Fruit fly (Drosophila melanogaster) whole organism, embryonic: ENCODE measurements around the gene CG32192.

Source experiments
- ATbp ChIP-seq: fragments of 200-800 bp; sonication (Bioruptor generic); optimal IDR thresholded peaks from 2 replicates; lab custom pipeline; 2017; ENCODE audit warnings: missing biosample characterization, mild to moderate bottlenecking, missing genetic modification characterization, missing genetic modification reagents
- Adf1 ChIP-seq: fragments of 200-800 bp; sonication (Bioruptor generic); IDR thresholded peaks from 2 replicates; pipeline ENCODE4 v1.3.6; 2022; ENCODE audit warnings: missing biosample characterization, missing genetic modification characterization
- Blimp-1 ChIP-seq: fragments of 200-800 bp; sonication (Bioruptor generic); optimal IDR thresholded peaks from 3 replicates; lab custom pipeline; 2018; ENCODE audit warnings: missing biosample characterization, missing genetic modification characterization, mild to moderate bottlenecking, moderate library complexity, missing genetic modification reagents
- CG10209 ChIP-seq: fragments of 200-800 bp; sonication (Bioruptor generic); optimal IDR thresholded peaks from 3 replicates; lab custom pipeline; 2017; ENCODE audit warnings: missing biosample characterization, mild to moderate bottlenecking, missing genetic modification characterization, missing genetic modification reagents
- CG13424 ChIP-seq: fragments of 200-800 bp; sonication (Bioruptor generic); optimal IDR thresholded peaks from 2 replicates; lab custom pipeline; 2019; ENCODE audit warnings: missing biosample characterization, mild to moderate bottlenecking, missing genetic modification characterization, moderate library complexity
- CG14667 ChIP-seq: fragments of 200-800 bp; sonication (Bioruptor generic); IDR thresholded peaks from 2 replicates; pipeline ENCODE4 v1.3.6; 2022; ENCODE audit warnings: missing biosample characterization, missing genetic modification characterization
- CG17385 ChIP-seq: fragments of 200-800 bp; sonication (Bioruptor generic); optimal IDR thresholded peaks from 3 replicates; lab custom pipeline; 2018; ENCODE audit warnings: missing biosample characterization, mild to moderate bottlenecking, missing genetic modification characterization
- CG1832 ChIP-seq: fragments of 200-800 bp; sonication (Bioruptor generic); optimal IDR thresholded peaks from 2 replicates; lab custom pipeline; 2017; ENCODE audit warnings: missing biosample characterization, mild to moderate bottlenecking, missing genetic modification characterization, inconsistent platforms
- CG18599 ChIP-seq: fragments of 200-800 bp; sonication (Bioruptor generic); optimal IDR thresholded peaks from 3 replicates; lab custom pipeline; 2017; ENCODE audit warnings: missing biosample characterization, missing genetic modification characterization, mild to moderate bottlenecking, moderate library complexity, missing genetic modification reagents
- CG2712 ChIP-seq: fragments of 200-800 bp; optimal IDR thresholded peaks from 3 replicates; lab custom pipeline; 2019; ENCODE audit warnings: missing biosample characterization, mild to moderate bottlenecking, missing genetic modification characterization, moderate library complexity
- CG31441 ChIP-seq: fragments of 200-800 bp; sonication (Bioruptor generic); IDR thresholded peaks from 2 replicates; pipeline ENCODE4 v1.3.6; 2022; ENCODE audit warnings: missing biosample characterization, missing genetic modification characterization
- CG4424 ChIP-seq: fragments of 200-800 bp; sonication (Bioruptor generic); optimal IDR thresholded peaks from 3 replicates; lab custom pipeline; 2016; ENCODE audit warnings: missing biosample characterization, missing genetic modification characterization
- CG6813 ChIP-seq: fragments of 200-800 bp; sonication (Bioruptor generic); optimal IDR thresholded peaks from 2 replicates; lab custom pipeline; 2017; ENCODE audit warnings: missing biosample characterization, missing genetic modification characterization, mild to moderate bottlenecking, moderate library complexity, missing genetic modification reagents
- CG8388 ChIP-seq: fragments of 200-800 bp; sonication (Bioruptor generic); optimal IDR thresholded peaks from 2 replicates; lab custom pipeline; 2019; ENCODE audit warnings: missing biosample characterization, mild to moderate bottlenecking, missing genetic modification characterization, moderate library complexity
- CG9437 ChIP-seq: fragments of 200-800 bp; sonication (Bioruptor generic); optimal IDR thresholded peaks from 2 replicates; lab custom pipeline; 2018; ENCODE audit warnings: missing biosample characterization, mild to moderate bottlenecking, missing genetic modification characterization
- CG9727 ChIP-seq: fragments of 200-800 bp; sonication (Bioruptor generic); optimal IDR thresholded peaks from 3 replicates; lab custom pipeline; 2017; ENCODE audit warnings: missing biosample characterization, mild to moderate bottlenecking, missing genetic modification characterization
- Chrac-16 ChIP-seq: fragments of 200-800 bp; sonication (Bioruptor generic); optimal IDR thresholded peaks from 3 replicates; lab custom pipeline; 2016; ENCODE audit warnings: missing biosample characterization, missing genetic modification characterization
- CoRest ChIP-seq: fragments of 200-800 bp; sonication (Bioruptor generic); optimal IDR thresholded peaks from 3 replicates; lab custom pipeline; 2018; ENCODE audit warnings: missing biosample characterization, mild to moderate bottlenecking, missing genetic modification characterization, moderate library complexity
- CrebB ChIP-seq: fragments of 200-800 bp; sonication (Bioruptor generic); optimal IDR thresholded peaks from 3 replicates; lab custom pipeline; 2018; ENCODE audit warnings: missing biosample characterization, mild to moderate bottlenecking, missing genetic modification characterization
- Dad ChIP-seq: fragments of 200-800 bp; sonication (Bioruptor generic); optimal IDR thresholded peaks from 3 replicates; lab custom pipeline; 2016; ENCODE audit warnings: missing biosample characterization, missing genetic modification characterization
- E2f1 ChIP-seq: fragments of 200-800 bp; sonication (Bioruptor generic); IDR thresholded peaks from 2 replicates; pipeline ENCODE4 v1.3.6; 2022; ENCODE audit warnings: missing biosample characterization, missing genetic modification characterization
- Eip74EF ChIP-seq, 2 experiments: fragments of 200-800 bp in 1 of 2; fragments of >200 bp in 1 of 2; sonication (Bioruptor generic) in 1 of 2; optimal IDR thresholded peaks; 2 replicates each; lab custom pipeline; 2017 to 2019; ENCODE audit warnings: missing biosample characterization in 2 of 2, missing genetic modification characterization in 2 of 2, mild to moderate bottlenecking in 1 of 2, moderate library complexity in 1 of 2
- Ets65A ChIP-seq: fragments of 200-800 bp; sonication (Bioruptor generic); peaks from one replicate; lab custom pipeline; 2016; ENCODE audit warnings: missing biosample characterization, missing genetic modification characterization
- Ets97D ChIP-seq: fragments of 200-800 bp; sonication (Bioruptor generic); optimal IDR thresholded peaks from 3 replicates; lab custom pipeline; 2016; ENCODE audit warnings: missing biosample characterization, missing genetic modification characterization
- Gsc ChIP-seq: fragments of 200-800 bp; sonication (Bioruptor generic); IDR thresholded peaks from 2 replicates; pipeline ENCODE4 v1.3.6; 2022; ENCODE audit warnings: missing biosample characterization, missing genetic modification characterization
- HHEX ChIP-seq: fragments of 200-800 bp; sonication (Bioruptor generic); optimal IDR thresholded peaks from 3 replicates; lab custom pipeline; 2017; ENCODE audit warnings: missing biosample characterization, mild to moderate bottlenecking, missing genetic modification characterization, missing genetic modification reagents
- Hr3 ChIP-seq: fragments of 200-800 bp; sonication (Bioruptor generic); optimal IDR thresholded peaks from 3 replicates; lab custom pipeline; 2016; ENCODE audit warnings: missing biosample characterization, missing genetic modification characterization
- Oli ChIP-seq: fragments of 200-800 bp; sonication (Bioruptor generic); optimal IDR thresholded peaks from 2 replicates; lab custom pipeline; 2018; ENCODE audit warnings: missing biosample characterization, mild to moderate bottlenecking, missing genetic modification characterization, moderate library complexity
- Six4 ChIP-seq: fragments of 200-800 bp; sonication (Bioruptor generic); optimal IDR thresholded peaks from 2 replicates; lab custom pipeline; 2016; ENCODE audit warnings: missing biosample characterization, missing genetic modification characterization
- chm ChIP-seq: fragments of 200-800 bp; sonication (Bioruptor generic); IDR thresholded peaks from 2 replicates; pipeline ENCODE4 v1.3.6; 2022; ENCODE audit warnings: missing biosample characterization, missing genetic modification characterization
- cwo ChIP-seq: fragments of 200-800 bp; sonication (Bioruptor generic); optimal IDR thresholded peaks from 3 replicates; lab custom pipeline; 2017; ENCODE audit warnings: missing biosample characterization, missing genetic modification characterization, mild to moderate bottlenecking, moderate library complexity, missing genetic modification reagents
- danr ChIP-seq: fragments of 200-800 bp; sonication (Bioruptor generic); IDR thresholded peaks from 2 replicates; pipeline ENCODE4 v1.3.6; 2022; ENCODE audit warnings: missing biosample characterization, missing genetic modification characterization
- dmrt11E ChIP-seq: fragments of 200-800 bp; sonication (Bioruptor generic); optimal IDR thresholded peaks from 3 replicates; lab custom pipeline; 2018; ENCODE audit warnings: missing biosample characterization, mild to moderate bottlenecking, missing genetic modification characterization, moderate library complexity
- fd96Cb ChIP-seq: fragments of 200-800 bp; sonication (Bioruptor generic); optimal IDR thresholded peaks from 2 replicates; lab custom pipeline; 2018; ENCODE audit warnings: missing biosample characterization, mild to moderate bottlenecking, missing genetic modification characterization, moderate library complexity
- gcm ChIP-seq: fragments of 200-800 bp; sonication (Bioruptor generic); optimal IDR thresholded peaks from 2 replicates; lab custom pipeline; 2019; ENCODE audit warnings: missing biosample characterization, mild to moderate bottlenecking, missing genetic modification characterization, moderate library complexity
- ham ChIP-seq: fragments of 200-800 bp; sonication (Bioruptor generic); IDR thresholded peaks from 2 replicates; pipeline ENCODE4 v1.3.6; 2022; ENCODE audit warnings: missing biosample characterization, missing genetic modification characterization
- her ChIP-seq: fragments of 200-800 bp; sonication (Bioruptor generic); optimal IDR thresholded peaks from 2 replicates; lab custom pipeline; 2016; ENCODE audit warnings: missing biosample characterization, missing genetic modification characterization
- ind ChIP-seq: fragments of 200-800 bp; sonication (Bioruptor generic); optimal IDR thresholded peaks from 3 replicates; lab custom pipeline; 2016; ENCODE audit warnings: missing biosample characterization, missing genetic modification characterization
- mam ChIP-seq: fragments of 200-800 bp; sonication (Bioruptor generic); optimal IDR thresholded peaks from 3 replicates; lab custom pipeline; 2016; ENCODE audit warnings: missing biosample characterization, missing genetic modification characterization
- nom ChIP-seq: fragments of 200-800 bp; sonication (Bioruptor generic); optimal IDR thresholded peaks from 2 replicates; lab custom pipeline; 2017; ENCODE audit warnings: missing biosample characterization, missing genetic modification characterization, mild to moderate bottlenecking, moderate library complexity, missing genetic modification reagents
- p53 ChIP-seq: fragments of 200-800 bp; sonication (Bioruptor generic); optimal IDR thresholded peaks from 2 replicates; lab custom pipeline; 2016; ENCODE audit warnings: missing biosample characterization, missing genetic modification characterization
- psq ChIP-seq: fragments of 200-800 bp; sonication (Bioruptor generic); optimal IDR thresholded peaks from 2 replicates; lab custom pipeline; 2017; ENCODE audit warnings: missing biosample characterization, missing genetic modification characterization
- sim ChIP-seq: fragments of 200-800 bp; sonication (Bioruptor generic); IDR thresholded peaks from 2 replicates; pipeline ENCODE4 v1.3.6; 2022; ENCODE audit warnings: missing biosample characterization, missing genetic modification characterization
- sisA ChIP-seq: fragments of 200-800 bp; sonication (Bioruptor generic); IDR thresholded peaks from 2 replicates; pipeline ENCODE4 v1.3.6; 2022; ENCODE audit warnings: missing biosample characterization, missing genetic modification characterization
- tap ChIP-seq: fragments of 200-800 bp; optimal IDR thresholded peaks from 3 replicates; lab custom pipeline; 2019; ENCODE audit warnings: missing biosample characterization, mild to moderate bottlenecking, missing genetic modification characterization, moderate library complexity
- ttk ChIP-seq: fragments of 200-800 bp; sonication (Bioruptor generic); IDR thresholded peaks from 2 replicates; pipeline ENCODE4 v2.1.2; 2022; ENCODE audit warnings: missing biosample characterization, missing genetic modification characterization
- usp ChIP-seq: fragments of >200 bp; optimal IDR thresholded peaks from 2 replicates; lab custom pipeline; 2017; ENCODE audit warnings: missing biosample characterization, missing genetic modification characterization
- yki ChIP-seq: fragments of >200 bp; optimal IDR thresholded peaks from 3 replicates; lab custom pipeline; 2018
- zen2 ChIP-seq: fragments of 200-800 bp; sonication (Bioruptor generic); IDR thresholded peaks from 3 replicates; pipeline ENCODE4 v1.3.6; 2022; ENCODE audit warnings: missing biosample characterization, missing genetic modification characterization; ENCODE audit not compliant: partially characterized antibody

Gene CG32192

DNA sequence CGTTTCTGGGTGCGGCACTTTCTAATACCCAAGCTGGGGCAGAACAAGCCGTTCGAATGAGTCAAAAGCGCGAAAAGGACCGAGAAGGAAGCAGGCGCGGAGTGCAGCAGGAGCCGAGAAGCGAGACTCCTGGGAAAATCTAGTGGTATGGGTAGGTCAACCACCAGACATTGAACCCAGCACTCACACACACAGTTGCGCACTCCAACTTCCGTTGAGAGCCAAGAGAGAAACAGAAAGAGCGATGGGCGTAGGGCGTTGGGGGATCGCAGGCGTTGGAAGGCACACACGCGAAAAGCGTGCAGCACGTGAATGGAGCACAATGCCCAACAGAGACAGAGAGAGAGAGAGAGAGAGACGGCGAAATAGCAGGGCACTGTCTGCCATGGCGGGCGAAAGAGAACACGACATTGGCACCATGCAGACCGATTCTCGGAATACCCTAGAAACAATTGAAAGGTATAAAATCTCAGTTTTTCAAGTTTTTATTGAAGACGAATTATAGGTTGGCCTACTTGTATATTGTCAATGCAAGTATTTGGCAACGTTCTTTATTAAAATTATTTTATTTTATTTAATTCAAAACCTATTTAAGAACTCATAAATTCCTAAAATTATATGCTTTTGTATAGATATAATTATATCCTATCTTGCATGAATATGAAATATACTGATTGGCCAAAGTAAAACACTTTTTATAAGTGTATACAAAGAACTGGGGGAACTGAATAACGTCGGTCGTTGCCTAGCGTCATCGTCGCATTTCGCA is 37.7 kb downstream of the CG32192 start (continued):
- peak; percentile 86 for TF ChIP-seq nom (GFP tag; lab: Kevin White, UChicago)
- peak; percentile 8 for TF ChIP-seq tap (tag; lab: Kevin White, UChicago)
- no peak for TF ChIP-seq CG14667 (GFP tag; lab: Robert Waterston, UW)
- no peak for TF ChIP-seq CrebB (tag; lab: Kevin White, UChicago)
- TF ChIP-seq CoRest (tag; lab: Kevin White, UChicago): peak; percentile 30
- peak; percentile 6 for TF ChIP-seq CG6813 (GFP tag; lab: Kevin White, UChicago)
- TF ChIP-seq CG1832: peak; percentile 23
- peak; percentile 15 for TF ChIP-seq dmrt11E (tag; lab: Kevin White, UChicago)
- TF ChIP-seq Eip74EF (GFP tag; optimal IDR thresholded peaks at IDR 0.05; lab: Kevin White, UChicago): no peak
- TF ChIP-seq HHEX (GFP tag; lab: Kevin White, UChicago): no peak
- TF ChIP-seq CG4424 (GFP tag; lab: Kevin White, UChicago): peak; percentile 6
- peak; percentile 28 for TF ChIP-seq CG10209 (GFP tag; lab: Kevin White, UChicago)
- 0 out of 3 replicates have a peak, but pooled peaks have one; percentile 10 for TF ChIP-seq zen2 (GFP tag; lab: Robert Waterston, UW)
- TF ChIP-seq Adf1: no peak
- peak; percentile 8 for TF ChIP-seq Six4 (GFP tag; lab: Kevin White, UChicago)
- TF ChIP-seq gcm (GFP tag; lab: Kevin White, UChicago): no peak
- no peak for TF ChIP-seq usp
- peak; percentile 47 for TF ChIP-seq fd96Cb (tag; lab: Kevin White, UChicago)
- peak; percentile 28 for TF ChIP-seq CG9437 (GFP tag; lab: Kevin White, UChicago)
- no peak for TF ChIP-seq psq (GFP tag; lab: Kevin White, UChicago)
- TF ChIP-seq Hr3 (GFP tag; lab: Kevin White, UChicago): peak; percentile 18
- no peak for TF ChIP-seq mam (GFP tag; lab: Kevin White, UChicago)
- TF ChIP-seq CG9727 (GFP tag; lab: Kevin White, UChicago): peak; percentile 42
- TF ChIP-seq p53 (GFP tag; lab: Kevin White, UChicago): no peak
- TF ChIP-seq chm (GFP tag; lab: Robert Waterston, UW): no peak
- peak; percentile 50 for TF ChIP-seq Oli (tag; lab: Kevin White, UChicago)
- TF ChIP-seq CG17385 (GFP tag; lab: Kevin White, UChicago): peak; percentile 42
- TF ChIP-seq Ets97D (GFP tag; lab: Kevin White, UChicago): no peak
- no peak for TF ChIP-seq sim
- peak; percentile 72 for TF ChIP-seq CG2712 (tag; lab: Kevin White, UChicago)
- TF ChIP-seq ham (GFP tag; lab: Robert Waterston, UW): no peak
- TF ChIP-seq Dad: no peak
- TF ChIP-seq Ets65A (GFP tag; lab: Kevin White, UChicago): peak; percentile 68
- peak; percentile 50 for TF ChIP-seq ATbp (GFP tag; lab: Kevin White, UChicago)
- peak; percentile 25 for TF ChIP-seq CG18599 (GFP tag; lab: Kevin White, UChicago)
- TF ChIP-seq Blimp-1 (GFP tag; lab: Kevin White, UChicago): peak; percentile 23
- no peak for TF ChIP-seq danr (GFP tag; lab: Robert Waterston, UW)
- TF ChIP-seq CG13424 (tag; lab: Kevin White, UChicago): peak; percentile 61
- peak; percentile 83 for TF ChIP-seq cwo (GFP tag; lab: Kevin White, UChicago)
- TF ChIP-seq E2f1: peak; percentile 26; the same call in 1 of the 2 replicates
- TF ChIP-seq CG31441 (GFP tag; lab: Robert Waterston, UW): peak; percentile 60
- peak; percentile 2 for TF ChIP-seq ind (GFP tag; lab: Kevin White, UChicago)
- TF ChIP-seq ttk (GFP tag; lab: Robert Waterston, UW): 0 out of 2 replicates have a peak, but pooled peaks have one; percentile 26
- TF ChIP-seq Gsc (GFP tag; lab: Robert Waterston, UW): no peak
- TF ChIP-seq sisA (GFP tag; lab: Robert Waterston, UW): peak; percentile 11; the same call in 1 of the 2 replicates
- TF ChIP-seq Chrac-16: peak; percentile 26
- peak; percentile 36 for TF ChIP-seq CG8388 (GFP tag; lab: Kevin White, UChicago)
- TF ChIP-seq her (GFP tag; lab: Kevin White, UChicago): no peak
- no peak for TF ChIP-seq yki
